Fruit fly (Drosophila melanogaster): ENCODE data around the gene NimA.
A peak's percentile ranks its signal among the peaks of the same experiment; 100 is the strongest.

NimA gene

dm6 chr2L:13957239-13957638 is at the start of gene NimA:
Gene NimA, plus strand, starts transcription at chr2L:13957539.
- no peak for TF ChIP-seq ey (GFP tag; optimal IDR thresholded peaks at IDR 0.05)
- no peak for TF ChIP-seq Dfd (GFP tag; optimal IDR thresholded peaks at IDR 0.05)
- TF ChIP-seq CG9705 (GFP tag; optimal IDR thresholded peaks at IDR 0.05): no peak
- no peak for TF ChIP-seq Mio (GFP tag; optimal IDR thresholded peaks at IDR 0.05)
- no peak for TF ChIP-seq Vsx2 (GFP tag; optimal IDR thresholded peaks at IDR 0.05; ENCODE audit: partially characterized antibody)
- no peak for TF ChIP-seq foxo (GFP tag; optimal IDR thresholded peaks at IDR 0.05)
- TF ChIP-seq brk (GFP tag; optimal IDR thresholded peaks at IDR 0.05): no peak
- no peak for TF ChIP-seq Jra (GFP tag; optimal IDR thresholded peaks at IDR 0.05)
- TF ChIP-seq Hr78 (GFP tag; optimal IDR thresholded peaks at IDR 0.05): no peak
- no peak for TF ChIP-seq Hnf4 (GFP tag; optimal IDR thresholded peaks at IDR 0.05)
- no peak for TF ChIP-seq sv (GFP tag; optimal IDR thresholded peaks at IDR 0.05)
- TF ChIP-seq N (GFP tag; optimal IDR thresholded peaks at IDR 0.05): no peak
- TF ChIP-seq Myc (optimal IDR thresholded peaks at IDR 0.05): no peak
- TF ChIP-seq HLH106 (tag; optimal IDR thresholded peaks at IDR 0.05): no peak
- no peak for TF ChIP-seq rgr (GFP tag; optimal IDR thresholded peaks at IDR 0.05)
- TF ChIP-seq dmrt93B (GFP tag; optimal IDR thresholded peaks at IDR 0.05): no peak
- TF ChIP-seq Hr83 (GFP tag; optimal IDR thresholded peaks at IDR 0.05; ENCODE audit: poor library complexity, severe bottlenecking): no peak
- TF ChIP-seq Sp1 (GFP tag; optimal IDR thresholded peaks at IDR 0.05): no peak
- no peak for TF ChIP-seq br (GFP tag; optimal IDR thresholded peaks at IDR 0.05)

dm6 chr2L:13909033-13909432 is 48.3 kb upstream of the NimA start, which contains the start of gene Ance-2:
Gene Ance-2, plus strand, starts transcription at chr2L:13909333.
- no peak for TF ChIP-seq Hr78 (GFP tag; optimal IDR thresholded peaks at IDR 0.05)
- TF ChIP-seq Sp1 (GFP tag; optimal IDR thresholded peaks at IDR 0.05): no peak
- TF ChIP-seq Hnf4 (GFP tag; optimal IDR thresholded peaks at IDR 0.05): no peak
- no peak for TF ChIP-seq brk (GFP tag; optimal IDR thresholded peaks at IDR 0.05)
- no peak for TF ChIP-seq CrebA (GFP tag; optimal IDR thresholded peaks at IDR 0.05; ENCODE audit: borderline replicate concordance)
- TF ChIP-seq h (GFP tag; optimal IDR thresholded peaks at IDR 0.05): no peak
- no peak for TF ChIP-seq dsf (GFP tag; optimal IDR thresholded peaks at IDR 0.05; ENCODE audit: borderline replicate concordance)
- no peak for TF ChIP-seq HLH106 (tag; optimal IDR thresholded peaks at IDR 0.05)
- no peak for TF ChIP-seq woc (GFP tag; optimal IDR thresholded peaks at IDR 0.05)
- TF ChIP-seq Mio (GFP tag; optimal IDR thresholded peaks at IDR 0.05): no peak
- no peak for TF ChIP-seq Hr83 (GFP tag; optimal IDR thresholded peaks at IDR 0.05; ENCODE audit: poor library complexity, severe bottlenecking)
- TF ChIP-seq tai (GFP tag; optimal IDR thresholded peaks at IDR 0.05): no peak
- TF ChIP-seq ey (GFP tag; optimal IDR thresholded peaks at IDR 0.05): no peak
- no peak for TF ChIP-seq foxo (GFP tag; optimal IDR thresholded peaks at IDR 0.05)
- TF ChIP-seq CG9705 (GFP tag; optimal IDR thresholded peaks at IDR 0.05): no peak
- no peak for TF ChIP-seq fru (GFP tag; optimal IDR thresholded peaks at IDR 0.05)
- no peak for TF ChIP-seq psq (GFP tag; optimal IDR thresholded peaks at IDR 0.05)
- no peak for TF ChIP-seq GATAd (GFP tag; optimal IDR thresholded peaks at IDR 0.05)
- no peak for TF ChIP-seq pan (optimal IDR thresholded peaks at IDR 0.05)

- TF ChIP-seq woc (GFP tag; optimal IDR thresholded peaks at IDR 0.05): no peak
- TF ChIP-seq Myc (optimal IDR thresholded peaks at IDR 0.05): peak; percentile 27
- no peak for TF ChIP-seq lola (GFP tag; optimal IDR thresholded peaks at IDR 0.05)
These were observed 45.6 kb upstream of the NimA start, which contains the start of gene Acyp for dm6 chr2L:13911783-13912182. Gene Acyp, plus strand, starts transcription at chr2L:13912083.

dm6 chr2L:13914425-13914824 is 42.9 kb upstream of the NimA start, which contains the start of gene Ance-3:
Gene Ance-3, plus strand, starts transcription at chr2L:13914725.
- TF ChIP-seq sv (GFP tag; optimal IDR thresholded peaks at IDR 0.05): no peak
- TF ChIP-seq Dif (GFP tag; optimal IDR thresholded peaks at IDR 0.05; ENCODE audit: partially characterized antibody): no peak
- no peak for TF ChIP-seq dl (GFP tag; optimal IDR thresholded peaks at IDR 0.05; ENCODE audit: insufficient read depth in 1 of 2, partially characterized antibody in 2 of 2)
- no peak for TF ChIP-seq pan (optimal IDR thresholded peaks at IDR 0.05)
- no peak for TF ChIP-seq sage (GFP tag; optimal IDR thresholded peaks at IDR 0.05)
- TF ChIP-seq CrebA (GFP tag; optimal IDR thresholded peaks at IDR 0.05; ENCODE audit: borderline replicate concordance): no peak
- TF ChIP-seq HLH106 (tag; optimal IDR thresholded peaks at IDR 0.05): no peak
- no peak for TF ChIP-seq lola (GFP tag; optimal IDR thresholded peaks at IDR 0.05)
- TF ChIP-seq h (GFP tag; optimal IDR thresholded peaks at IDR 0.05): no peak
- TF ChIP-seq Hr78 (GFP tag; optimal IDR thresholded peaks at IDR 0.05): no peak
- TF ChIP-seq Sp1 (GFP tag; optimal IDR thresholded peaks at IDR 0.05): no peak
- no peak for TF ChIP-seq Mio (GFP tag; optimal IDR thresholded peaks at IDR 0.05)
- TF ChIP-seq ey (GFP tag; optimal IDR thresholded peaks at IDR 0.05): no peak
- no peak for TF ChIP-seq fru (GFP tag; optimal IDR thresholded peaks at IDR 0.05)
- no peak for TF ChIP-seq psq (GFP tag; optimal IDR thresholded peaks at IDR 0.05)
- TF ChIP-seq Dfd (GFP tag; optimal IDR thresholded peaks at IDR 0.05): no peak
- TF ChIP-seq brk (GFP tag; optimal IDR thresholded peaks at IDR 0.05): no peak

All from whole organism, wandering third instar larva.